Worm (Caenorhabditis elegans): ENCODE data around the gene Y55D5A.3.

Y55D5A.3 gene

ce11 chrIII:2960740-2961361 is 14.7 kb downstream of the Y55D5A.3 start:
- TF ChIP-seq ces-1 (GFP tag; optimal IDR thresholded peaks at IDR 0.05) (peak; percentile 3), ceh-39 (tag; optimal IDR thresholded peaks at IDR 0.05) (peak; percentile 67)

ce11 chrIII:2952437-2952836 is 23.2 kb downstream of the Y55D5A.3 start:
- TF ChIP-seq pha-4 (tag; optimal IDR thresholded peaks at IDR 0.05) (no peak), snpc-4 (tag; optimal IDR thresholded peaks at IDR 0.05) (no peak), blmp-1 (tag; optimal IDR thresholded peaks at IDR 0.05) (no peak), ham-2 (GFP tag; optimal IDR thresholded peaks at IDR 0.05) (no peak), ztf-11 (tag; optimal IDR thresholded peaks at IDR 0.05) (no peak), nhr-76 (tag; optimal IDR thresholded peaks at IDR 0.05) (no peak), nhr-28 (tag; optimal IDR thresholded peaks at IDR 0.05) (no peak), ceh-83 (GFP tag; optimal IDR thresholded peaks at IDR 0.05) (no peak), sptf-1 (tag; optimal IDR thresholded peaks at IDR 0.05) (no peak), elt-1 (tag; optimal IDR thresholded peaks at IDR 0.05; ENCODE audit: borderline replicate concordance, insufficient read depth) (no peak), mab-5 (tag; optimal IDR thresholded peaks at IDR 0.05) (no peak), elt-3 (tag; optimal IDR thresholded peaks at IDR 0.05) (no peak), hlh-1 (tag; optimal IDR thresholded peaks at IDR 0.05) (no peak), tbx-8 (GFP tag; optimal IDR thresholded peaks at IDR 0.05) (no peak), zip-8 (tag; optimal IDR thresholded peaks at IDR 0.05) (no peak), ceh-43 (GFP tag; optimal IDR thresholded peaks at IDR 0.05) (no peak), unc-62 (GFP tag; optimal IDR thresholded peaks at IDR 0.05) (no peak)

ce11 chrIII:2948310-2948961 is 27.2 kb downstream of the Y55D5A.3 start:
- TF ChIP-seq blmp-1 (tag; optimal IDR thresholded peaks at IDR 0.05) (peak; percentile 8), lsy-2 (tag; optimal IDR thresholded peaks at IDR 0.05) (no peak), zip-8 (tag; optimal IDR thresholded peaks at IDR 0.05) (peak; percentile 37)

- TF ChIP-seq tbx-8 (GFP tag; optimal IDR thresholded peaks at IDR 0.05) (no peak), unc-120 (tag; optimal IDR thresholded peaks at IDR 0.05; ENCODE audit: poor library complexity, severe bottlenecking) (peak; percentile 14)
These were observed 28.3 kb downstream of the Y55D5A.3 start for ce11 chrIII:2947251-2947650.

- TF ChIP-seq hlh-1 (tag; optimal IDR thresholded peaks at IDR 0.05) (no peak), nhr-76 (tag; optimal IDR thresholded peaks at IDR 0.05) (no peak), nhr-12 (tag; optimal IDR thresholded peaks at IDR 0.05) (no peak), pha-4 (tag; optimal IDR thresholded peaks at IDR 0.05) (no peak), ceh-43 (GFP tag; optimal IDR thresholded peaks at IDR 0.05) (no peak), zip-8 (tag; optimal IDR thresholded peaks at IDR 0.05) (no peak), sem-2 (GFP tag; optimal IDR thresholded peaks at IDR 0.05) (no peak), blmp-1 (tag; optimal IDR thresholded peaks at IDR 0.05) (no peak), ces-1 (GFP tag; optimal IDR thresholded peaks at IDR 0.05) (no peak), drap-1 (GFP tag; optimal IDR thresholded peaks at IDR 0.05) (no peak), bed-3 (GFP tag; optimal IDR thresholded peaks at IDR 0.05) (no peak), ceh-39 (tag; optimal IDR thresholded peaks at IDR 0.05) (no peak), flh-1 (GFP tag; optimal IDR thresholded peaks at IDR 0.05) (no peak), cnd-1 (tag; optimal IDR thresholded peaks at IDR 0.05) (no peak), ztf-11 (tag; optimal IDR thresholded peaks at IDR 0.05) (no peak), lin-32 (GFP tag; optimal IDR thresholded peaks at IDR 0.05) (no peak)
These were observed 28.9 kb downstream of the Y55D5A.3 start, which contains the start of gene H05C05.1 for ce11 chrIII:2946626-2947168. H05C05.1 (plus strand) TSS chrIII:2947118.

- TF ChIP-seq nhr-28 (tag; optimal IDR thresholded peaks at IDR 0.05) (no peak), unc-62 (GFP tag; optimal IDR thresholded peaks at IDR 0.05) (no peak), tbx-8 (GFP tag; optimal IDR thresholded peaks at IDR 0.05) (no peak), sptf-1 (tag; optimal IDR thresholded peaks at IDR 0.05) (no peak), ceh-43 (GFP tag; optimal IDR thresholded peaks at IDR 0.05) (no peak), cnd-1 (tag; optimal IDR thresholded peaks at IDR 0.05) (no peak), M03D4.4 (tag; optimal IDR thresholded peaks at IDR 0.05) (no peak), lsy-2 (tag; optimal IDR thresholded peaks at IDR 0.05) (no peak), unc-39 (tag; optimal IDR thresholded peaks at IDR 0.05) (no peak), drap-1 (GFP tag; optimal IDR thresholded peaks at IDR 0.05) (no peak), mab-5 (tag; optimal IDR thresholded peaks at IDR 0.05) (no peak), bed-3 (GFP tag; optimal IDR thresholded peaks at IDR 0.05) (no peak), mep-1 (tag; optimal IDR thresholded peaks at IDR 0.05) (no peak), elt-3 (tag; optimal IDR thresholded peaks at IDR 0.05) (no peak), ces-1 (GFP tag; optimal IDR thresholded peaks at IDR 0.05) (no peak), ztf-11 (tag; optimal IDR thresholded peaks at IDR 0.05) (no peak), snpc-4 (tag; optimal IDR thresholded peaks at IDR 0.05) (no peak), ceh-39 (tag; optimal IDR thresholded peaks at IDR 0.05) (no peak), zip-8 (tag; optimal IDR thresholded peaks at IDR 0.05) (no peak)
These were observed 29.5 kb downstream of the Y55D5A.3 start, which contains the start of gene H05C05.4 for ce11 chrIII:2946101-2946500. H05C05.4 (minus strand) TSS chrIII:2946201.
